Fruit fly (Drosophila melanogaster): ENCODE measurements around the gene ATPsynD.
A peak's percentile ranks its signal among the peaks of the same experiment; 100 is the strongest.

- TF ChIP-seq usp (GFP tag; optimal IDR thresholded peaks at IDR 0.05) (no peak), psq (optimal IDR thresholded peaks at IDR 0.05) (no peak), EcR (GFP tag; optimal IDR thresholded peaks at IDR 0.05) (peak in 1 of 2 experiments; percentile 17), pan (optimal IDR thresholded peaks at IDR 0.05) (no peak), Dll (optimal IDR thresholded peaks at IDR 0.05) (no peak), CG8478 (optimal IDR thresholded peaks at IDR 0.05) (no peak)
These were observed 22.8 kb upstream of the ATPsynD start for dm6 chr3R:19071951-19072350.

All from whole organism.